Fruit fly (Drosophila melanogaster): ENCODE measurements around the gene mRpL22.
A peak's percentile ranks its signal among the peaks of the same experiment; 100 is the strongest.

mRpL22 gene

dm6 chrX:16768770-16769169 is 15.0 kb upstream of the mRpL22 start (continued):
- TF ChIP-seq Med (GFP tag), result peak; percentile 32
- no peak for TF ChIP-seq CG33557 (GFP tag; optimal IDR thresholded peaks at IDR 0.05)
- TF ChIP-seq phol (tag; optimal IDR thresholded peaks at IDR 0.05), result peak; percentile 32
- TF ChIP-seq Ssrp (tag; optimal IDR thresholded peaks at IDR 0.05), result peak; percentile 18
- TF ChIP-seq Hr3 (GFP tag; optimal IDR thresholded peaks at IDR 0.05), result peak; percentile 39
- TF ChIP-seq CG4424 (GFP tag; optimal IDR thresholded peaks at IDR 0.05), result peak; percentile 5
- peak; percentile 51 for TF ChIP-seq CG18262 (tag; optimal IDR thresholded peaks at IDR 0.05)
- TF ChIP-seq CG30020 (tag; optimal IDR thresholded peaks at IDR 0.05), result no peak
- TF ChIP-seq Xbp1 (GFP tag; optimal IDR thresholded peaks at IDR 0.05), result no peak
- no peak for TF ChIP-seq Atf6 (GFP tag; IDR thresholded peaks at IDR 0.05)
- TF ChIP-seq CG6254 (GFP tag; optimal IDR thresholded peaks at IDR 0.05), result peak; percentile 10
- TF ChIP-seq grau (tag; optimal IDR thresholded peaks at IDR 0.05), result peak; percentile 33

- TF ChIP-seq CG12659 (GFP tag; optimal IDR thresholded peaks at IDR 0.05) (no peak), Myb (GFP tag; optimal IDR thresholded peaks at IDR 0.05) (no peak), Ptx1 (GFP tag; IDR thresholded peaks at IDR 0.05) (peak; percentile 69), scrt (GFP tag; optimal IDR thresholded peaks at IDR 0.05) (no peak), CG5953 (GFP tag; IDR thresholded peaks at IDR 0.05) (no peak), nmo (GFP tag; optimal IDR thresholded peaks at IDR 0.05) (peak; percentile 69), CG8478 (optimal IDR thresholded peaks at IDR 0.05) (no peak), ato (GFP tag; IDR thresholded peaks at IDR 0.05; ENCODE audit: partially characterized antibody) (no peak), CG14965 (GFP tag; optimal IDR thresholded peaks at IDR 0.05; ENCODE audit: borderline replicate concordance) (no peak), D (optimal IDR thresholded peaks at IDR 0.05) (no peak), D (GFP tag; optimal IDR thresholded peaks at IDR 0.05) (peak; percentile 70), CG8388 (GFP tag; optimal IDR thresholded peaks at IDR 0.05) (peak; percentile 36), dysf (GFP tag; IDR thresholded peaks at IDR 0.05) (peak; percentile 73; the same call in 2 of the 3 replicates), CG18599 (GFP tag; optimal IDR thresholded peaks at IDR 0.05) (peak; percentile 13), ATbp (GFP tag; optimal IDR thresholded peaks at IDR 0.05) (no peak), ash1 (GFP tag; optimal IDR thresholded peaks at IDR 0.05) (no peak), slou (GFP tag; optimal IDR thresholded peaks at IDR 0.05) (no peak), CG4360 (GFP tag; IDR thresholded peaks at IDR 0.05) (peak; percentile 50; the same call in 1 of the 2 replicates), CG10959 (GFP tag; IDR thresholded peaks at IDR 0.05) (peak; percentile 78), Bgb (GFP tag; IDR thresholded peaks at IDR 0.05; ENCODE audit: partially characterized antibody) (no peak), CG3065 (GFP tag; optimal IDR thresholded peaks at IDR 0.05) (no peak), jigr1 (GFP tag; IDR thresholded peaks at IDR 0.05) (0 out of 3 replicates have a peak, but pooled peaks have one; percentile 21), Aef1 (GFP tag; IDR thresholded peaks at IDR 0.05) (peak; percentile 35; the same call in 2 of the 3 replicates), Atf-2 (GFP tag; optimal IDR thresholded peaks at IDR 0.05) (peak; percentile 43), CG30403 (GFP tag; optimal IDR thresholded peaks at IDR 0.05) (peak; percentile 53), mirr (GFP tag; optimal IDR thresholded peaks at IDR 0.05) (no peak), CG6254 (GFP tag; optimal IDR thresholded peaks at IDR 0.05) (peak; percentile 61), fd64A (GFP tag; optimal IDR thresholded peaks at IDR 0.05) (no peak), Eip74EF (GFP tag; optimal IDR thresholded peaks at IDR 0.05) (peak in 1 of 2 experiments; percentile 40), twi (tag; optimal IDR thresholded peaks at IDR 0.05) (no peak), CG4328 (GFP tag; optimal IDR thresholded peaks at IDR 0.05) (no peak), Awh (GFP tag; IDR thresholded peaks at IDR 0.05) (peak; percentile 83), E2f1 (GFP tag; IDR thresholded peaks at IDR 0.05) (peak; percentile 73), CG17912 (GFP tag; optimal IDR thresholded peaks at IDR 0.05) (no peak), CG3726 (GFP tag; IDR thresholded peaks at IDR 0.05) (peak; percentile 61; the same call in 1 of the 3 replicates), CG4282 (GFP tag; optimal IDR thresholded peaks at IDR 0.05) (no peak), Poxn (GFP tag; IDR thresholded peaks at IDR 0.05) (no peak)
Observed at dm6 chrX:16772882-16773827, 10.6 kb upstream of the mRpL22 start.

Measured in whole organism, embryonic.